Fruit fly (Drosophila melanogaster): Measurements from ENCODE around the gene Coq5.

dm6 chrX:13149083-13149482 is 45.3 kb downstream of the Coq5 start:
- no peak for TF ChIP-seq CG14655 (GFP tag; optimal IDR thresholded peaks at IDR 0.05)
- no peak for TF ChIP-seq CG8159 (tag; optimal IDR thresholded peaks at IDR 0.05)
- TF ChIP-seq CG12605 (GFP tag; IDR thresholded peaks at IDR 0.05) = 0 out of 2 replicates have a peak, but pooled peaks have one; percentile 34
